Worm (Caenorhabditis elegans) whole organism, L4 larva: ENCODE measurements around the gene nhr-46.

Experiments
- F37D6.2 ChIP-seq: sonication (generic microtip); optimal IDR thresholded peaks from 2 replicates; lab custom pipeline; 2016; ENCODE audit warnings: mild to moderate bottlenecking, missing genetic modification characterization, missing compliant biosample characterization
- T20F7.1 ChIP-seq: fragments of 200-800 bp; sonication (Bioruptor generic); optimal IDR thresholded peaks from 2 replicates; lab custom pipeline; 2018; ENCODE audit warnings: mild to moderate bottlenecking, missing genetic modification characterization, missing compliant biosample characterization
- aly-2 ChIP-seq: sonication (generic microtip); optimal IDR thresholded peaks from 2 replicates; lab custom pipeline; 2018; ENCODE audit warnings: missing biosample characterization, missing genetic modification characterization
- ceh-20 ChIP-seq: fragments of 200-800 bp; sonication (Bioruptor generic); IDR thresholded peaks from 2 replicates; pipeline ENCODE4 v1.3.6; 2022; ENCODE audit warnings: missing genetic modification reagents, missing genetic modification characterization, missing compliant biosample characterization
- ceh-32 ChIP-seq: sonication (generic microtip); optimal IDR thresholded peaks from 2 replicates; lab custom pipeline; 2016; ENCODE audit warnings: mild to moderate bottlenecking, missing genetic modification characterization, missing compliant biosample characterization; ENCODE audit not compliant: poor library complexity
- cey-2 ChIP-seq: sonication (generic microtip); optimal IDR thresholded peaks from 3 replicates; lab custom pipeline; 2017; ENCODE audit warnings: missing genetic modification characterization, mild to moderate bottlenecking, missing compliant biosample characterization, antibody characterized with exemption, borderline replicate concordance; ENCODE audit not compliant: insufficient read depth
- daf-16 ChIP-seq, 3 experiments: sonication (generic microtip); optimal IDR thresholded peaks; 2 replicates each; lab custom pipeline; 2016 to 2017; ENCODE audit warnings: missing genetic modification characterization in 3 of 3, missing genetic modification reagents in 3 of 3, mild to moderate bottlenecking in 2 of 3, missing compliant biosample characterization in 2 of 3, missing biosample characterization in 1 of 3, moderate library complexity in 1 of 3
- daf-8 ChIP-seq: fragments of 200-800 bp; sonication (Bioruptor generic); IDR thresholded peaks from 2 replicates; pipeline ENCODE4 v1.3.6; 2022; ENCODE audit warnings: missing genetic modification characterization, missing compliant biosample characterization
- dmd-6 ChIP-seq: fragments of 200-800 bp; sonication (Bioruptor generic); IDR thresholded peaks from 2 replicates; pipeline ENCODE4 v1.3.6; 2022; ENCODE audit warnings: missing genetic modification reagents, missing genetic modification characterization, missing compliant biosample characterization
- dpl-1 ChIP-seq: fragments of 150-350 bp; optimal IDR thresholded peaks from 2 replicates; lab custom pipeline; 2014; ENCODE audit warnings: missing biosample characterization, missing genetic modification reagents, missing genetic modification characterization
- dve-1 ChIP-seq: sonication (generic microtip); optimal IDR thresholded peaks from 2 replicates; lab custom pipeline; 2017; ENCODE audit warnings: antibody characterized with exemption, mild to moderate bottlenecking, missing genetic modification characterization, missing compliant biosample characterization; ENCODE audit not compliant: insufficient read depth
- gei-8 ChIP-seq: fragments of 200-800 bp; sonication (Bioruptor generic); optimal IDR thresholded peaks from 2 replicates; lab custom pipeline; 2018; ENCODE audit warnings: mild to moderate bottlenecking, missing genetic modification characterization, missing compliant biosample characterization
- hif-1 ChIP-seq, 2 experiments: sonication (generic microtip); optimal IDR thresholded peaks; 2 replicates each; lab custom pipeline; 2016 to 2017; ENCODE audit warnings: missing compliant biosample characterization in 2 of 2, missing genetic modification characterization in 2 of 2, missing genetic modification reagents in 2 of 2, missing genotype in 2 of 2, mild to moderate bottlenecking in 1 of 2
- hlh-11 ChIP-seq: fragments of 200-800 bp; sonication (Bioruptor generic); optimal IDR thresholded peaks from 2 replicates; lab custom pipeline; 2018; ENCODE audit warnings: mild to moderate bottlenecking, missing genetic modification characterization, missing compliant biosample characterization
- hlh-30 ChIP-seq: sonication (generic microtip); optimal IDR thresholded peaks from 2 replicates; lab custom pipeline; 2017; ENCODE audit warnings: antibody characterized with exemption, mild to moderate bottlenecking, missing genetic modification characterization, missing compliant biosample characterization; ENCODE audit not compliant: insufficient read depth
- hmg-1.1 ChIP-seq: fragments of 200-800 bp; sonication (Bioruptor generic); IDR thresholded peaks from 2 replicates; pipeline ENCODE4 v1.3.6; 2022; ENCODE audit warnings: missing genetic modification reagents, missing genetic modification characterization, missing compliant biosample characterization
- lin-15B ChIP-seq: fragments of 150-350 bp; sonication (generic microtip); optimal IDR thresholded peaks from 3 replicates; lab custom pipeline; 2014; ENCODE audit warnings: missing biosample characterization, missing genetic modification characterization
- lin-38 ChIP-seq: fragments of 200-800 bp; sonication (Bioruptor generic); IDR thresholded peaks from 2 replicates; pipeline ENCODE4 v1.3.6; 2022; ENCODE audit warnings: missing genetic modification reagents, missing genetic modification characterization, missing compliant biosample characterization
- lsy-2 ChIP-seq, 2 experiments: fragments of 150-350 bp in 1 of 2; sonication (generic microtip) in 1 of 2; optimal IDR thresholded peaks; 2 replicates each; lab custom pipeline; 2014 to 2017; ENCODE audit warnings: missing biosample characterization in 2 of 2, missing genetic modification characterization in 2 of 2
- mdl-1 ChIP-seq, 2 experiments: fragments of 150-350 bp in 1 of 2; sonication (generic microtip) in 1 of 2; optimal IDR thresholded peaks; 2 replicates each; lab custom pipeline; 2014 to 2017; ENCODE audit warnings: missing biosample characterization in 2 of 2, missing genetic modification characterization in 2 of 2
- mep-1 ChIP-seq: fragments of 150-350 bp; sonication (generic microtip); optimal IDR thresholded peaks from 3 replicates; lab custom pipeline; 2014; ENCODE audit warnings: missing biosample characterization, missing genetic modification characterization
- mxl-3 ChIP-seq: fragments of 200-800 bp; sonication (Bioruptor generic); optimal IDR thresholded peaks from 2 replicates; lab custom pipeline; 2018; ENCODE audit warnings: mild to moderate bottlenecking, missing genetic modification characterization, missing compliant biosample characterization
- nhr-102 ChIP-seq: sonication (generic microtip); optimal IDR thresholded peaks from 2 replicates; lab custom pipeline; 2016; ENCODE audit warnings: mild to moderate bottlenecking, missing genetic modification characterization, moderate library complexity, missing compliant biosample characterization
- nhr-237 ChIP-seq: sonication (generic microtip); optimal IDR thresholded peaks from 2 replicates; lab custom pipeline; 2017; ENCODE audit warnings: missing biosample characterization, missing genetic modification characterization
- nhr-28 ChIP-seq: fragments of 150-350 bp; optimal IDR thresholded peaks from 2 replicates; lab custom pipeline; 2014; ENCODE audit warnings: missing biosample characterization, missing genetic modification characterization
- nhr-48 ChIP-seq: sonication (generic microtip); optimal IDR thresholded peaks from 2 replicates; lab custom pipeline; 2016; ENCODE audit warnings: mild to moderate bottlenecking, missing genetic modification characterization, missing compliant biosample characterization
- nhr-77 ChIP-seq: fragments of 150-350 bp; optimal IDR thresholded peaks from 2 replicates; lab custom pipeline; 2014; ENCODE audit warnings: missing biosample characterization, missing genetic modification characterization
- php-3 ChIP-seq: fragments of 200-800 bp; sonication (Bioruptor generic); IDR thresholded peaks from 2 replicates; pipeline ENCODE4 v1.3.6; 2022; ENCODE audit warnings: missing genetic modification reagents, missing genetic modification characterization, missing compliant biosample characterization
- pqm-1 ChIP-seq: sonication (generic microtip); optimal IDR thresholded peaks from 2 replicates; lab custom pipeline; 2017; ENCODE audit warnings: missing biosample characterization, missing genetic modification characterization
- snpc-4 ChIP-seq: fragments of 150-350 bp; optimal IDR thresholded peaks from 2 replicates; lab custom pipeline; 2014; ENCODE audit warnings: missing biosample characterization, missing genetic modification characterization
- unc-62 ChIP-seq, 3 experiments: fragments of 150-350 bp in 1 of 3; sonication (generic microtip); optimal IDR thresholded peaks in 2 of 3; peaks in 1 of 3; 1 replicate in 1 of 3; 2 replicates in 2 of 3; lab custom pipeline; 2014 to 2017; ENCODE audit warnings: missing biosample characterization in 3 of 3, missing genetic modification characterization in 3 of 3, missing genetic modification reagents in 3 of 3, missing genotype in 1 of 3
- zfp-2 ChIP-seq: sonication (generic microtip); optimal IDR thresholded peaks from 2 replicates; lab custom pipeline; 2016; ENCODE audit warnings: mild to moderate bottlenecking, missing genetic modification characterization, missing compliant biosample characterization
- zip-2 ChIP-seq: fragments of 150-350 bp; optimal IDR thresholded peaks from 2 replicates; lab custom pipeline; 2014; ENCODE audit warnings: missing biosample characterization, missing genetic modification characterization

nhr-46 gene

DNA sequence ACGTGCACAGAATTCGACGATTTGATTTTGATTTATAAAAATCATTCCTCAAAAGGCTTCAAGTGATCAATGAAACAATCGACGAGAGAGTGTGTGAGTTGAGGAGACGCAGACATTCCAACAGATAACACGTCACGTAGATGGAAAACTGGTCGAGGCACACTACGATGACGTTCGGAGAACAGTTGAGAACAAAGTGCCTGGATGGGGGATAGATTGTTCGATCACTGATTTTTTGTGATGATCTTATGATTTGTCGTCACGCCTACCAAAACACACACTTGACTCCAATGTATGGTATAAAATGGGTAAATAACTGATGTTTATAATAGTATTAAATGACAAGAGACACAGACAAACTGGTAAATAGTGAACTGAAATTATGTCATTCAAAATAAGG, 20.7 kb upstream of the nhr-46 start (continued):
- TF ChIP-seq hif-1 (tag; optimal IDR thresholded peaks at IDR 0.05; lab: Kevin White, UChicago), result peak in 1 of 2 experiments; percentile 67
- peak; percentile 81 for TF ChIP-seq nhr-48
- TF ChIP-seq pqm-1 (tag; lab: Kevin White, UChicago), result peak; percentile 40
- no peak for TF ChIP-seq lin-38
- no peak for TF ChIP-seq snpc-4 (tag; lab: Kevin White, UChicago)
- TF ChIP-seq mep-1 (tag; lab: Kevin White, UChicago), result peak; percentile 11
- TF ChIP-seq lin-15B, result no peak

DNA sequence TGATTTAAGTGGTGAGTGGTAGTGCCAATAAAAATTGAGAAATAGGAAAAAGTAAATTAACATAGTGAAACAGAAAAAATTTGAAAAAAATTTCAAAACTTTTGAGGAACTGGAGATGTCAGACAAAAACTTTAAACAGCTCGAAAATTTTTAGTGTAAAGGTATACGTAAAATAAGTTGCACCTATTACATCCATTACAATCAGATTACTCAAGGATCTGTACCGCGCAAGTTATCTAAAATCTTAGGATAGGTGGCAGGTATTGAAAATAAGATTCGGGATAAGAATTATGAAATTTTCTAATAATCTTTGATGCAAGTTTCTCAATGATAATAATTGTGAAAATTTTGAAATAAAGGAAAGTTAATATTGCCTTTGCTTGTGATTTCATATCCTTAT, 9.1 kb upstream of the nhr-46 start:
- TF ChIP-seq zfp-2 (tag; lab: Kevin White, UChicago), result no peak
- TF ChIP-seq unc-62 (GFP tag; optimal IDR thresholded peaks at IDR 0.05 in 1 of 2; lab: Kevin White, UChicago), result peak in 1 of 2 experiments; percentile 91
- no peak for TF ChIP-seq unc-62 (tag; optimal IDR thresholded peaks at IDR 0.05; lab: Kevin White, UChicago)

DNA sequence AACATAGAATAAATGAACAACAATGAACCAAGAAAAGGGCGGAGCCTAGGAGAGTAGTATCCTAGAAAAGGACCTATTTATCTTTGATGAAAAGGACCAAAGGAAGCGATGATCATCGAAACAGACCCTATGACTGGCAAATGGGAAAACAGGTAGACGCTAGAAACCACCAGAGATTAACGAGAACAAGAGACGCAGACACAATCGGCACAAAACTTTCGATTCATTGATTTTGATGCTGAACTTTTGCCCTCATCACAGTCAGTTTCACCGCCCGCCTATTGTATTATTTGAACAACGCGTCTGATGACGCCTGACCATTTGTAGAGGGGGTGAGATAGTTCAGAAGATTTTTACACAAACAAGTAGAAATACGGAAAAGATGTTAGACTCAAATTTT, 8.0 kb upstream of the nhr-46 start:
- TF ChIP-seq php-3 (GFP tag; lab: Robert Waterston, UW), result no peak
- TF ChIP-seq nhr-48, result no peak
- TF ChIP-seq mep-1 (tag; lab: Kevin White, UChicago), result peak; percentile 21
- TF ChIP-seq aly-2 (tag; lab: Kevin White, UChicago), result no peak
- peak; percentile 39 for TF ChIP-seq dve-1 (tag; lab: Kevin White, UChicago)
- peak; percentile 64 for TF ChIP-seq hlh-30 (tag; lab: Kevin White, UChicago)
- TF ChIP-seq dmd-6, result peak; percentile 27; the same call in 1 of the 2 replicates
- peak; percentile 43 for TF ChIP-seq hlh-11 (tag; lab: Kevin White, UChicago)
- no peak for TF ChIP-seq gei-8 (GFP tag; lab: Kevin White, UChicago)
- TF ChIP-seq F37D6.2 (tag; lab: Kevin White, UChicago), result no peak
- TF ChIP-seq nhr-77, result no peak
- TF ChIP-seq hmg-1.1 (GFP tag; lab: Robert Waterston, UW), result peak; percentile 29; the same call in 1 of the 2 replicates
- peak; percentile 69 for TF ChIP-seq nhr-28 (tag; lab: Kevin White, UChicago)
- TF ChIP-seq mdl-1 (tag; optimal IDR thresholded peaks at IDR 0.05; lab: Kevin White, UChicago), result peak in 1 of 2 experiments; percentile 11
- no peak for TF ChIP-seq daf-8 (GFP tag; lab: Robert Waterston, UW)
- TF ChIP-seq nhr-237 (tag; lab: Kevin White, UChicago), result no peak

DNA sequence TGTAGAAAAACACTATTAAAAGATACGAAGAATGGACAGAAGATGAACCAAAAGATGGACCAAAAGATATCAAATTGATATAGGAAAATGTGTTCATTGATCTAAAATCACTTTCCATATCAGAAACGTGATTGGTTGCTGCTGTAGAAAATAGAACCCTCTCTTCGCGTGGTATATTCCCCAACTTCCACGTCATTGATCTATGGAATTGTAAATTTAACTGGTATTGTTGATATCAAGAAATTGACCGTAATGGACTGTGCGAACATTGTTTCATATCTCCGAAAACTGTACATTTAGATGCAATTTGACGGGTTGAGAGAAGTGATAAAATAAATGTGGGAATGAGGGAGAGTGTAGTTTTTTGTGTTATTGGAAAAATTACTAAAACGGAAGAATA, 6.7 kb upstream of the nhr-46 start:
- no peak for TF ChIP-seq daf-16 (GFP tag; optimal IDR thresholded peaks at IDR 0.05; lab: Kevin White, UChicago)
- TF ChIP-seq daf-16 (tag; optimal IDR thresholded peaks at IDR 0.05; lab: Kevin White, UChicago), result peak; percentile 68
- 0 out of 2 replicates have a peak, but pooled peaks have one; percentile 21 for TF ChIP-seq ceh-20 (GFP tag; lab: Robert Waterston, UW)
- TF ChIP-seq cey-2, result peak; percentile 14
- no peak for TF ChIP-seq nhr-237 (tag; lab: Kevin White, UChicago)
- TF ChIP-seq hlh-30 (tag; lab: Kevin White, UChicago), result peak; percentile 65
- TF ChIP-seq nhr-28 (tag; lab: Kevin White, UChicago), result peak; percentile 92
- TF ChIP-seq lsy-2 (tag; optimal IDR thresholded peaks at IDR 0.05; lab: Kevin White, UChicago), result peak; percentile 14 to 66
- TF ChIP-seq ceh-32 (tag; lab: Kevin White, UChicago), result no peak
- TF ChIP-seq F37D6.2 (tag; lab: Kevin White, UChicago), result no peak
- TF ChIP-seq pqm-1 (tag; lab: Kevin White, UChicago), result no peak
- TF ChIP-seq T20F7.1, result no peak
- TF ChIP-seq mep-1 (tag; lab: Kevin White, UChicago), result peak; percentile 27
- TF ChIP-seq zip-2 (tag; lab: Kevin White, UChicago), result no peak
- peak; percentile 73 for TF ChIP-seq mxl-3 (GFP tag; lab: Kevin White, UChicago)
- peak; percentile 21 for TF ChIP-seq dpl-1
- peak; percentile 37 for TF ChIP-seq gei-8 (GFP tag; lab: Kevin White, UChicago)
- TF ChIP-seq dve-1 (tag; lab: Kevin White, UChicago), result peak; percentile 59
- TF ChIP-seq mdl-1 (tag; optimal IDR thresholded peaks at IDR 0.05; lab: Kevin White, UChicago), result peak in 1 of 2 experiments; percentile 81
- peak; percentile 22 for TF ChIP-seq nhr-102
- TF ChIP-seq nhr-48, result peak; percentile 44
- peak; percentile 79 for TF ChIP-seq dmd-6
- peak in 1 of 2 experiments; percentile 95 for TF ChIP-seq unc-62 (GFP tag; optimal IDR thresholded peaks at IDR 0.05 in 1 of 2; lab: Kevin White, UChicago)
- TF ChIP-seq unc-62 (tag; optimal IDR thresholded peaks at IDR 0.05; lab: Kevin White, UChicago), result no peak
- no peak for TF ChIP-seq hif-1 (tag; optimal IDR thresholded peaks at IDR 0.05; lab: Kevin White, UChicago)
- TF ChIP-seq hlh-11 (tag; lab: Kevin White, UChicago), result peak; percentile 75
- no peak for TF ChIP-seq daf-8 (GFP tag; lab: Robert Waterston, UW)
